Fruit fly (Drosophila melanogaster): ENCODE results near the gene Mcm2.
A peak's percentile ranks its signal among the peaks of the same experiment; 100 is the strongest.

The Mcm2 gene

DNA sequence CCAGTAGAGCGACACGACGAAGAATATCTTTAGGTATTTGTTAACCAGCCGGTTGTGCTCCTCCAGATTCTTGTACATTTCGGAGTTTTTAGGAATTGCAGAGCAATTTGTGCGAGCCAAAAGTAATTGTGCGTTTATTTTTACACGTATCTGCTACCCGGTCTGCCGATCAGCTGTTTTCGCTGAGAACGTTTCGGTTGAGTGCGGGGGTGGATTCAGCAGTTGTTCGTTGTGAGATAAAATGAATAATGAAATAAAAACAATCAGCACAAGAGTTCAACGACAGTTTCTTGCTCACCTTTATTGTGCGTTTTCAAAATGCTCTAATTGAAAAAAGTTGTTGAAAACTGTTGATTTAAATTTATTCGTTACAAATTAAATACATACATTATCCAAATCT is 39.1 kb downstream of the Mcm2 start, which contains the start of gene nac (continued):
- no peak for TF ChIP-seq maf-S (GFP tag; optimal IDR thresholded peaks at IDR 0.05)
- peak; percentile 79 for TF ChIP-seq Med (GFP tag)
- TF ChIP-seq crp (GFP tag; optimal IDR thresholded peaks at IDR 0.05) = peak; percentile 65 to 90
- peak; percentile 33 for TF ChIP-seq zen (tag; optimal IDR thresholded peaks at IDR 0.05)
- TF ChIP-seq ssp (GFP tag; IDR thresholded peaks at IDR 0.05) = no peak
- no peak; the same call in 1 of the 2 replicates for TF ChIP-seq hbn (GFP tag; IDR thresholded peaks at IDR 0.05; ENCODE audit: partially characterized antibody)
- TF ChIP-seq NFAT (GFP tag; IDR thresholded peaks at IDR 0.05) = peak; percentile 37
- peak; percentile 34 for TF ChIP-seq CG2120 (GFP tag; optimal IDR thresholded peaks at IDR 0.05)
- TF ChIP-seq CG17385 (GFP tag; optimal IDR thresholded peaks at IDR 0.05) = peak; percentile 12
- TF ChIP-seq sug (tag; optimal IDR thresholded peaks at IDR 0.05) = peak; percentile 9
- TF ChIP-seq CG9876 (GFP tag; optimal IDR thresholded peaks at IDR 0.05) = no peak
- no peak for TF ChIP-seq CG8281 (tag; optimal IDR thresholded peaks at IDR 0.05)

DNA sequence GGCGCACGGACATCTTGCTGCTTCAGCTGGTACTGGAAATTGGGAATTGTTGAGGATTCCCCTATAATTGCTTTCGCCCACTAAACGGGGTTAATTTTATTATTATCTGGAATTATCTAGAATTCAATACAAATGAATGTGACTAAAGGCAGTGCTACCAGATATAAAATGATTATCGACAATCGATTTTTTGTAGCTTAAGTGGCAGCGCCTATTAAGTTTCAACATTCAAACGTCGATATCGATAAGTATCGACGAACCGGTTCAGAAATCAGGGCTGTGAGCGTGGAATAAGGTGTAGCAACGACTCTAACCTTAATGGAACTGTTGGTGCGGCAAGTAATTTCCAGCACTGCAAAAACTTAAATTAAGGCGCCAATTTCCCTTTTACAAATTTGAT is 40.3 kb downstream of the Mcm2 start, which contains the start of gene Sgt1:
TSS of gene Sgt1 (minus strand) at position 165 of the 400 bp plus-strand sequence.
- TF ChIP-seq Bteb2 (GFP tag; optimal IDR thresholded peaks at IDR 0.05) (peak; percentile 18), Scr (GFP tag; IDR thresholded peaks at IDR 0.05; ENCODE audit: partially characterized antibody) (peak; percentile 75), ems (GFP tag; optimal IDR thresholded peaks at IDR 0.05) (peak; percentile 24), CG4617 (GFP tag; optimal IDR thresholded peaks at IDR 0.05; ENCODE audit: borderline replicate concordance) (peak; percentile 83), CG32532 (GFP tag; IDR thresholded peaks at IDR 0.05) (0 out of 2 replicates have a peak, but pooled peaks have one; percentile 4), zen (tag; optimal IDR thresholded peaks at IDR 0.05) (peak; percentile 78), maf-S (GFP tag; optimal IDR thresholded peaks at IDR 0.05) (peak; percentile 52), bab2 (GFP tag; optimal IDR thresholded peaks at IDR 0.05) (peak; percentile 41), CG11696 (GFP tag; IDR thresholded peaks at IDR 0.05) (no peak), Mad (GFP tag; optimal IDR thresholded peaks at IDR 0.05) (peak; percentile 34), p53 (GFP tag; optimal IDR thresholded peaks at IDR 0.05) (peak; percentile 22), MBD-R2 (GFP tag; IDR thresholded peaks at IDR 0.05) (peak; percentile 54), CG17829 (tag; optimal IDR thresholded peaks at IDR 0.05) (peak; percentile 63), CG34376 (GFP tag; optimal IDR thresholded peaks at IDR 0.05) (peak; percentile 78), CG2116 (GFP tag; optimal IDR thresholded peaks at IDR 0.05) (peak; percentile 84), CrebB (tag; optimal IDR thresholded peaks at IDR 0.05) (peak; percentile 41), Sry-δ (GFP tag; optimal IDR thresholded peaks at IDR 0.05) (peak; percentile 83), hbn (GFP tag; IDR thresholded peaks at IDR 0.05; ENCODE audit: partially characterized antibody) (peak; percentile 70), CG14667 (GFP tag; IDR thresholded peaks at IDR 0.05) (no peak), trem (tag; optimal IDR thresholded peaks at IDR 0.05) (peak; percentile 93), CG12942 (GFP tag; optimal IDR thresholded peaks at IDR 0.05) (peak; percentile 18), sug (tag; optimal IDR thresholded peaks at IDR 0.05) (peak; percentile 75), CG11456 (GFP tag; IDR thresholded peaks at IDR 0.05) (no peak), NC2β (GFP tag; optimal IDR thresholded peaks at IDR 0.05) (peak; percentile 30), ab (GFP tag; optimal IDR thresholded peaks at IDR 0.05) (peak; percentile 10), odd (GFP tag; optimal IDR thresholded peaks at IDR 0.05) (no peak), YL-1 (GFP tag; optimal IDR thresholded peaks at IDR 0.05) (peak; percentile 87), CG4328 (GFP tag; optimal IDR thresholded peaks at IDR 0.05) (peak; percentile 38), Hr51 (GFP tag; optimal IDR thresholded peaks at IDR 0.05) (peak in 1 of 2 experiments; percentile 17), H15 (GFP tag; IDR thresholded peaks at IDR 0.05) (no peak), da (GFP tag; optimal IDR thresholded peaks at IDR 0.05) (no peak), crp (GFP tag; optimal IDR thresholded peaks at IDR 0.05) (peak in 1 of 2 experiments; percentile 30), CG30020 (tag; optimal IDR thresholded peaks at IDR 0.05) (peak; percentile 45), ERR (GFP tag; optimal IDR thresholded peaks at IDR 0.05) (peak; percentile 51), tin (GFP tag; optimal IDR thresholded peaks at IDR 0.05) (peak; percentile 23), Asciz (GFP tag; optimal IDR thresholded peaks at IDR 0.05) (no peak), Lhr (GFP tag; optimal IDR thresholded peaks at IDR 0.05) (peak; percentile 95), Chrac-16 (GFP tag; optimal IDR thresholded peaks at IDR 0.05) (peak; percentile 8), klu (GFP tag; IDR thresholded peaks at IDR 0.05) (no peak), CoRest (tag; optimal IDR thresholded peaks at IDR 0.05) (peak; percentile 55), CG13296 (GFP tag; optimal IDR thresholded peaks at IDR 0.05) (no peak), Dbx (GFP tag; IDR thresholded peaks at IDR 0.05) (0 out of 3 replicates have a peak, but pooled peaks have one; percentile 29)

Measured in whole organism, embryonic.